Fruit fly (Drosophila melanogaster): ENCODE measurements around the gene CG11854.

CG11854 gene

DNA sequence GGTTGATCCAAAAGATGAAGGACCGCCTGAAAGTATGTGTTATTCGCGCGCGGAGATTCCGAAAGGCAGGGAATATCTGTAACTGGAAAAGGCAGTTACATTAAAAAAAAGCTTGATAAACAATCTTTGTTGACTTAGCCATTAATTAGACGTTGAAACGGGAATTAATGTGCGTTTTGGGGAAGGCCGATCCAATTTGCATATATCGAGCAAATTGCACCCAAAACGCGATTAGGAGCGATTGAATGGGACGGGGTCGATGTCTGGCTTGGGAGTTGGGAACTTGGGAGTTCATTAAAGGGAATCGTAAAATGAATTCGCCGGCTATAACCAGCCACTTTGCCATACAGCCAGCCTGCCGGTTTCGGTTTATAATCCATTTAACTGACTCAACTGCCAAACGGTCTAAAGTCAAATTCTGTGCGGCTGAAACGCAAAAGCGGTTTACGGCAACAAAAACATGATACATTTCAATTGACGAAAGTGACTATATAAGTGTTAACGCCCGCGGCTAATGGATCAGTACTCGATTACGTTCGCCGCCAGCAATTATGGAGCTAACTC lies at the start of gene CG11854:
Gene CG11854 (plus strand): TSS at position 514 of the 564 bp plus-strand sequence.
- TF ChIP-seq CG8301 (tag; optimal IDR thresholded peaks at IDR 0.05) (no peak), EcR (GFP tag; optimal IDR thresholded peaks at IDR 0.05) (peak; percentile 67), Pif1B (GFP tag; optimal IDR thresholded peaks at IDR 0.05) (no peak), D1 (tag; optimal IDR thresholded peaks at IDR 0.05) (no peak)

dm6 chr3R:25193726-25194204 lies 48.1 kb upstream of the CG11854 start, which contains the start of gene lobo:
TSS of gene lobo (minus strand) at chr3R:25193776.
- TF ChIP-seq CG14655 (GFP tag; optimal IDR thresholded peaks at IDR 0.05) (no peak), CG4496 (GFP tag; IDR thresholded peaks at IDR 0.05) (peak; percentile 15; the same call in 1 of the 3 replicates), D1 (tag; optimal IDR thresholded peaks at IDR 0.05) (peak; percentile 26)

- TF ChIP-seq CG13204 (GFP tag; optimal IDR thresholded peaks at IDR 0.05) (no peak), CG34367 (tag; optimal IDR thresholded peaks at IDR 0.05) (no peak), CG8159 (tag; optimal IDR thresholded peaks at IDR 0.05) (no peak), rn (GFP tag; IDR thresholded peaks at IDR 0.05) (no peak), CG4496 (GFP tag; IDR thresholded peaks at IDR 0.05) (no peak), CG12605 (GFP tag; IDR thresholded peaks at IDR 0.05) (no peak), CG14655 (GFP tag; optimal IDR thresholded peaks at IDR 0.05) (no peak), CG32121 (GFP tag; IDR thresholded peaks at IDR 0.05) (no peak), CG15710 (tag; optimal IDR thresholded peaks at IDR 0.05) (no peak), CG10348 (GFP tag; IDR thresholded peaks at IDR 0.05) (no peak), EcR (GFP tag; optimal IDR thresholded peaks at IDR 0.05) (no peak), fd96Ca (GFP tag; IDR thresholded peaks at IDR 0.05) (no peak), Snoo (tag; optimal IDR thresholded peaks at IDR 0.05) (no peak), gl (tag; optimal IDR thresholded peaks at IDR 0.05) (no peak), CG9948 (tag; optimal IDR thresholded peaks at IDR 0.05) (no peak), CG17806 (tag; optimal IDR thresholded peaks at IDR 0.05) (no peak), Pif1A (GFP tag; optimal IDR thresholded peaks at IDR 0.05) (no peak), Pif1B (GFP tag; optimal IDR thresholded peaks at IDR 0.05) (no peak), D1 (tag; optimal IDR thresholded peaks at IDR 0.05) (no peak), Ets98B (GFP tag; IDR thresholded peaks at IDR 0.05) (no peak)
Measured at dm6 chr3R:25194723-25195577, 46.9 kb upstream of the CG11854 start, which contains the start of gene CG13653. TSS of gene CG13653 (plus strand) at chr3R:25195527.

DNA sequence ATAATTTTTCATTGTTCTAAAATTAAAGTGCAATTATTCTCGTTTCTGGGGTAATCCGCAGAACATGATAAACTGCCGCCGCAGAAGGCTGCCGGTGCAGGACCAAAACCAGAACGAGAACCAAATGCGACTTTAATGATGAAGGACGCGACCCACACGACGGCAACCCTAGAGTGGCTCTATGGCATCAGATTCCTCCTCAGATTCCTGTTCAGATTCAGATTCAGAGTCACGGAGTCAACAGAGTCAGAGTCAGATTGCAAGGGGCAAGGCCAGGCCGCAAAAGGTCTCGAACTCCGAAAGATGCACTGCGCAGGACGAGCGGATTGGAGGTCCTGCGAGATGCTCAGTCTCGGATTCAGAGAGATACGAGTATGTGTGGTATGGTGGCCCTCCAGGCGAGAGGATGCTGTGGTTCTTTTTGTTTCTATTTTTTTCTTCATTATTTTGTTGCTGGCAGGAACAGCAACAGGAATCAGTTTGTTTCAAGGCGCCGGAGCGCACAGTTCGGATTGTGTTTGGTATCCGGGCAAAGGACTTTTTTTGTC lies 42.4 kb upstream of the CG11854 start, which contains the start of gene CG13654:
Gene CG13654 (plus strand): TSS at position 498 of the 548 bp plus-strand sequence.
- TF ChIP-seq CG8159 (tag; optimal IDR thresholded peaks at IDR 0.05) (peak; percentile 39), CG17806 (tag; optimal IDR thresholded peaks at IDR 0.05) (no peak)

dm6 chr3R:25205413-25205977 lies 36.3 kb upstream of the CG11854 start:
- TF ChIP-seq CG8159 (tag; optimal IDR thresholded peaks at IDR 0.05): no peak
- no peak for TF ChIP-seq CG17806 (tag; optimal IDR thresholded peaks at IDR 0.05)
- TF ChIP-seq CG8301 (tag; optimal IDR thresholded peaks at IDR 0.05): no peak
- TF ChIP-seq rn (GFP tag; IDR thresholded peaks at IDR 0.05): no peak
- TF ChIP-seq fd96Ca (GFP tag; IDR thresholded peaks at IDR 0.05): peak; percentile 21; the same call in 1 of the 3 replicates
- no peak for TF ChIP-seq CG12605 (GFP tag; IDR thresholded peaks at IDR 0.05)
- no peak for TF ChIP-seq gl (tag; optimal IDR thresholded peaks at IDR 0.05)
- TF ChIP-seq EcR (GFP tag; optimal IDR thresholded peaks at IDR 0.05): peak; percentile 95
- no peak for TF ChIP-seq Pif1A (GFP tag; optimal IDR thresholded peaks at IDR 0.05)
- TF ChIP-seq Ets98B (GFP tag; IDR thresholded peaks at IDR 0.05): no peak
- 0 out of 3 replicates have a peak, but pooled peaks have one; percentile 15 for TF ChIP-seq CG4496 (GFP tag; IDR thresholded peaks at IDR 0.05)
- no peak for TF ChIP-seq CG9948 (tag; optimal IDR thresholded peaks at IDR 0.05)
- TF ChIP-seq CG32121 (GFP tag; IDR thresholded peaks at IDR 0.05): no peak
- TF ChIP-seq Pif1B (GFP tag; optimal IDR thresholded peaks at IDR 0.05): no peak
- no peak for TF ChIP-seq D1 (tag; optimal IDR thresholded peaks at IDR 0.05)
- no peak for TF ChIP-seq CG34367 (tag; optimal IDR thresholded peaks at IDR 0.05)
- no peak for TF ChIP-seq CG10348 (GFP tag; IDR thresholded peaks at IDR 0.05)
- TF ChIP-seq CG13204 (GFP tag; optimal IDR thresholded peaks at IDR 0.05): peak; percentile 68
- no peak for TF ChIP-seq CG15710 (tag; optimal IDR thresholded peaks at IDR 0.05)
- TF ChIP-seq Snoo (tag; optimal IDR thresholded peaks at IDR 0.05): peak; percentile 1
- no peak for TF ChIP-seq CG14655 (GFP tag; optimal IDR thresholded peaks at IDR 0.05)

Measured in whole organism, pupa.